Worm (Caenorhabditis elegans) whole organism, mixed stage, embryonic: ENCODE measurements around the gene F49C12.2.

Source experiments
- M03D4.4 ChIP-seq: sonication (generic microtip); optimal IDR thresholded peaks from 2 replicates; lab custom pipeline; 2017; ENCODE audit warnings: mild to moderate bottlenecking, missing genetic modification characterization, missing compliant biosample characterization
- bed-3 ChIP-seq: fragments of 200-800 bp; sonication (Bioruptor generic); optimal IDR thresholded peaks from 3 replicates; lab custom pipeline; 2018; ENCODE audit warnings: mild to moderate bottlenecking, missing genetic modification characterization, moderate library complexity, missing compliant biosample characterization
- blmp-1 ChIP-seq: fragments of 150-350 bp; optimal IDR thresholded peaks from 2 replicates; lab custom pipeline; 2014; ENCODE audit warnings: missing biosample characterization, missing genetic modification characterization
- ceh-39 ChIP-seq: fragments of 150-350 bp; optimal IDR thresholded peaks from 2 replicates; lab custom pipeline; 2014; ENCODE audit warnings: missing biosample characterization, missing genetic modification characterization
- ceh-43 ChIP-seq: fragments of 200-800 bp; sonication (Bioruptor generic); optimal IDR thresholded peaks from 2 replicates; lab custom pipeline; 2018; ENCODE audit warnings: mild to moderate bottlenecking, missing genetic modification characterization, moderate library complexity, missing compliant biosample characterization
- ceh-83 ChIP-seq: fragments of 200-800 bp; sonication (Bioruptor generic); optimal IDR thresholded peaks from 2 replicates; lab custom pipeline; 2018; ENCODE audit warnings: mild to moderate bottlenecking, missing genetic modification characterization, missing compliant biosample characterization
- ces-1 ChIP-seq: fragments of 150-350 bp; optimal IDR thresholded peaks from 2 replicates; lab custom pipeline; 2014; ENCODE audit warnings: missing biosample characterization, missing genetic modification reagents, missing genetic modification characterization
- cnd-1 ChIP-seq: fragments of 200-800 bp; sonication (Bioruptor generic); optimal IDR thresholded peaks from 2 replicates; lab custom pipeline; 2018; ENCODE audit warnings: mild to moderate bottlenecking, missing genetic modification characterization, missing compliant biosample characterization
- drap-1 ChIP-seq: fragments of 200-800 bp; sonication (Bioruptor generic); optimal IDR thresholded peaks from 3 replicates; lab custom pipeline; 2018; ENCODE audit warnings: mild to moderate bottlenecking, missing genetic modification characterization, missing compliant biosample characterization
- elt-1 ChIP-seq: sonication (generic microtip); optimal IDR thresholded peaks from 2 replicates; lab custom pipeline; 2017; ENCODE audit warnings: missing genetic modification characterization, mild to moderate bottlenecking, missing compliant biosample characterization, antibody characterized with exemption, moderate library complexity, borderline replicate concordance; ENCODE audit not compliant: insufficient read depth
- elt-3 ChIP-seq: fragments of 150-350 bp; optimal IDR thresholded peaks from 2 replicates; lab custom pipeline; 2014; ENCODE audit warnings: missing biosample characterization, missing genetic modification characterization
- hlh-1 ChIP-seq: fragments of 150-350 bp; optimal IDR thresholded peaks from 2 replicates; lab custom pipeline; 2014; ENCODE audit warnings: missing biosample characterization, missing genetic modification reagents, missing genetic modification characterization
- lin-32 ChIP-seq: fragments of 200-800 bp; sonication (Bioruptor generic); optimal IDR thresholded peaks from 2 replicates; lab custom pipeline; 2018; ENCODE audit warnings: mild to moderate bottlenecking, missing genetic modification characterization, missing compliant biosample characterization
- lsy-2 ChIP-seq: fragments of 150-350 bp; optimal IDR thresholded peaks from 2 replicates; lab custom pipeline; 2014; ENCODE audit warnings: missing biosample characterization, missing genetic modification characterization
- mab-5 ChIP-seq: fragments of 150-350 bp; optimal IDR thresholded peaks from 2 replicates; lab custom pipeline; 2014; ENCODE audit warnings: missing biosample characterization, missing genetic modification characterization
- mep-1 ChIP-seq: fragments of 150-350 bp; optimal IDR thresholded peaks from 2 replicates; lab custom pipeline; 2017; ENCODE audit warnings: missing biosample characterization, missing genetic modification reagents, missing genetic modification characterization, inconsistent platforms
- nhr-12 ChIP-seq: fragments of 150-350 bp; optimal IDR thresholded peaks from 2 replicates; lab custom pipeline; 2014; ENCODE audit warnings: missing biosample characterization, missing genetic modification characterization
- nhr-2 ChIP-seq: fragments of 150-350 bp; optimal IDR thresholded peaks from 2 replicates; lab custom pipeline; 2014; ENCODE audit warnings: missing biosample characterization, missing genetic modification characterization
- nhr-237 ChIP-seq: fragments of 150-350 bp; optimal IDR thresholded peaks from 2 replicates; lab custom pipeline; 2014; ENCODE audit warnings: missing biosample characterization, missing genetic modification characterization
- nhr-76 ChIP-seq: sonication (generic microtip); optimal IDR thresholded peaks from 2 replicates; lab custom pipeline; 2017; ENCODE audit warnings: missing biosample characterization, missing genetic modification characterization
- sem-2 ChIP-seq: fragments of 200-800 bp; sonication (Bioruptor generic); optimal IDR thresholded peaks from 2 replicates; lab custom pipeline; 2018; ENCODE audit warnings: mild to moderate bottlenecking, missing genetic modification characterization, missing compliant biosample characterization
- sptf-1 ChIP-seq: sonication (generic microtip); optimal IDR thresholded peaks from 2 replicates; lab custom pipeline; 2017; ENCODE audit warnings: mild to moderate bottlenecking, missing genetic modification characterization, moderate library complexity, missing compliant biosample characterization
- tbx-8 ChIP-seq: fragments of 200-800 bp; sonication (Bioruptor generic); optimal IDR thresholded peaks from 2 replicates; lab custom pipeline; 2018; ENCODE audit warnings: mild to moderate bottlenecking, missing genetic modification characterization, moderate library complexity, missing compliant biosample characterization
- unc-39 ChIP-seq: fragments of 150-350 bp; optimal IDR thresholded peaks from 2 replicates; lab custom pipeline; 2014; ENCODE audit warnings: missing biosample characterization, missing genetic modification characterization
- unc-62 ChIP-seq: fragments of 150-350 bp; optimal IDR thresholded peaks from 2 replicates; lab custom pipeline; 2014; ENCODE audit warnings: missing biosample characterization, missing genetic modification reagents, missing genetic modification characterization
- zip-8 ChIP-seq: fragments of 150-350 bp; optimal IDR thresholded peaks from 2 replicates; lab custom pipeline; 2014; ENCODE audit warnings: missing biosample characterization, missing genetic modification characterization
- ztf-11 ChIP-seq: fragments of 150-350 bp; optimal IDR thresholded peaks from 2 replicates; lab custom pipeline; 2014; ENCODE audit warnings: missing biosample characterization, missing genetic modification characterization

The F49C12.2 gene

DNA sequence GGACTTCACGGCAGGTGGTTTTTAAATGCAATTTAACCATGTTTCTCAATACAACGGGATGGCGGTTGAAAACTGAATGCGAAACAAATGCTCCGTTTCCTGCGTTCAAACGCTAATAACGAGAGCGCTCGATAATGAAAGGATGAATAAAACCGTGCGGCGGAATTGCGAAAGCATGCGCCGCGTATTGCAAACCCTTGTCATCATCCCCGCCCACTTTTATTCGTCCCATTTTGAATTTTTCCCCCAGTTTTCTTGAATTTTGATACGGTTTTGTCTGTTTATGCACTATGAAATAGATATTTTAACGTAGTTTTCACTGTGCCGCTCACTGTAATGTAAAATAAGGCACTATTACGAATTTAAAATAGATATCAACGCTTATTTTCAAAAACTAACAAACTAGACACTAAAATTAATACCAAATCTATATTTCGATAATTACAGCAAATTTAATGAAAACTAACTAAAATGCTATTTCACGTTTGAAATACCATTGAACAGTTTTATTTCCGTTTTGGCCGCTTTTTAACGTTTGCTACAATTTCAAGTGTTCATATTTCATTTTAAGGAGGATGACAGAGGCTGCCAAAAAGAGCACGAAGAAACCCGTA is 17.1 kb upstream of the F49C12.2 start, which contains the start of the genes F49C12.9 and rpn-7 (continued):
- TF ChIP-seq bed-3 (GFP tag; lab: Kevin White, UChicago) (peak; percentile 37), cnd-1 (tag; lab: Kevin White, UChicago) (peak; percentile 62), ceh-83 (GFP tag; lab: Kevin White, UChicago) (no peak), drap-1 (peak; percentile 73), lsy-2 (tag; lab: Kevin White, UChicago) (peak; percentile 37)

DNA sequence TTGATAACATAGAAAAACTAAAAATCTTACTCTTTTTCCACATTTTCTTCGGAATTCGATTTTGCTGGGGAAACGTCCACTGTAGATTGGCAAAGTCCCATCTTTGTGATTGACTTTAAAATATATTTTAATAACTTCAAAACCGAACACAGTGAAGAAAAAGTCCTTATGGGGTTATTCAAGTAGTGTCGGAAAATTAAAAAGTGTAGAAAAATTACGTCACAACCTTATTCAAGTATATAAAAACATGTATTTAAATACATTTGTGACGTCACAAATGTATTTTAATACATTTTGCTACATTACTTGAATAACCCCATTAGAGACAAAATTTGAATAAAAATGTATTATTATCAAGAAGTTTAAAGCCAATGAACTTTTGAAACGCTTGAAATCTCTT is 13.8 kb upstream of the F49C12.2 start, which contains the start of gene F49C12.7:
TSS of gene F49C12.7 (minus strand) at position 101 of the 400 bp plus-strand sequence.
- peak; percentile 89 for TF ChIP-seq zip-8 (tag; lab: Kevin White, UChicago)

DNA sequence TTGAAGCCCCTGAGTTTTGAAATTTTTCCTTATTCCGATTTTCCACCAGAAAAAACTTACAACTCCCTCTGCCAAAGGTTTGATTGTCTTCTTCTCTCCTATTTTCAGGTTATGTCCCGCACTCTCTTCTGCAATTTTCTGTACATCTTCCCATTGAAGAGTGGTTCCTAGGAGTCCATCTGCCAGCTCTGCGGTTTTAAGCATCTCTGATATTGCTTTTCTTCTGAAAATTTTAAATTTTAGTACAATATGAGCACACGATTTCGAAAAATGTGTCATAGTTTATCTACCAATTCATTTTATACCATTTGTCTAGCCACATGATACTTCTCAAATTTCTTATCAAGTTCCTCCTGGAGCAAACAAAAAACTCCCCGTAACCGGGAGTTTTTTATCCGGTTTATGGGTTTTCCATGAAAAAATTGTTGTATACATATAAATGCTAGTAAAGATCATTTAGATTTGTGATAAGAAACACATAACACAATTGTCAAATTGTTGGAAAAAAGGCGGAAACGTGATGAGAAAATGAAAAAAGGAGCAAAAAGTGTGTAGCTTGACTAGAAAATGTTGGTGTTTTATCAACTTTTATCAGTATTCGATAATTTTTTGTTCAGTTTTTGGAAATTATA is 12.0 kb upstream of the F49C12.2 start:
- TF ChIP-seq tbx-8 (no peak), elt-1 (tag; lab: Kevin White, UChicago) (no peak), ztf-11 (tag; lab: Kevin White, UChicago) (no peak), bed-3 (GFP tag; lab: Kevin White, UChicago) (no peak), sptf-1 (tag; lab: Kevin White, UChicago) (no peak), drap-1 (no peak), ceh-83 (GFP tag; lab: Kevin White, UChicago) (no peak), zip-8 (tag; lab: Kevin White, UChicago) (no peak), mab-5 (tag; lab: Kevin White, UChicago) (no peak), nhr-237 (tag; lab: Kevin White, UChicago) (no peak), ces-1 (GFP tag; lab: Kevin White, UChicago) (no peak), nhr-12 (tag; lab: Kevin White, UChicago) (no peak), ceh-43 (GFP tag; lab: Kevin White, UChicago) (no peak), mep-1 (tag; lab: Kevin White, UChicago) (no peak), nhr-76 (no peak), ceh-39 (no peak)

- TF ChIP-seq unc-39 (tag; lab: Kevin White, UChicago), result no peak
Measured at ce11 chrIV:9308975-9309374, 9.9 kb upstream of the F49C12.2 start, which contains the start of gene F49C12.6. Gene F49C12.6 (minus strand): TSS chrIV:9309075.

- TF ChIP-seq elt-3 (tag; lab: Kevin White, UChicago) (no peak), sptf-1 (tag; lab: Kevin White, UChicago) (no peak), ceh-43 (GFP tag; lab: Kevin White, UChicago) (no peak), lin-32 (GFP tag; lab: Kevin White, UChicago) (no peak), zip-8 (tag; lab: Kevin White, UChicago) (no peak), ceh-39 (no peak), elt-1 (tag; lab: Kevin White, UChicago) (no peak)
Measured at ce11 chrIV:9304617-9305016, 5.6 kb upstream of the F49C12.2 start, which contains the start of gene F49C12.5. Gene F49C12.5 (plus strand): TSS chrIV:9304917.

DNA sequence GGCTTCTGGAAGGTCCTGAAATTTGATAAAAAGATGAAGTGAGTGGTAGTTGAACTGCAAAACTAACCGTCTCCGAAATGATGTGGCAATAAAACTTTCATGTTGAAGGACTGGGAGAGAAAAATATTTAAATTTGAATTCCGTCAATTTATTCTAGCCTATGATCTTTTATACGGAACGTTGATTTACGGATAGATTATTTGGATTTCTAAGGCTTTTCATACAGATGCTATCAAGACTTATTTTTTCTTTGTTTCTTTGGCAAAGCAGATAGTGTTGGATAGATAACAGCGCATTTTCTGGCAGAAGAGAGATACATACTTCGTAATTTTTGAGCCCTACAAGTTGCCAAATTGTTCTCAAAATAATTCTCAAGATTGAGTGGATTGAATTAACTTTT is 4.9 kb upstream of the F49C12.2 start, which contains the start of gene F49C12.4:
TSS of gene F49C12.4 (minus strand) at position 101 of the 400 bp plus-strand sequence.
- TF ChIP-seq elt-1 (tag; lab: Kevin White, UChicago) (peak; percentile 61), cnd-1 (tag; lab: Kevin White, UChicago) (no peak)

DNA sequence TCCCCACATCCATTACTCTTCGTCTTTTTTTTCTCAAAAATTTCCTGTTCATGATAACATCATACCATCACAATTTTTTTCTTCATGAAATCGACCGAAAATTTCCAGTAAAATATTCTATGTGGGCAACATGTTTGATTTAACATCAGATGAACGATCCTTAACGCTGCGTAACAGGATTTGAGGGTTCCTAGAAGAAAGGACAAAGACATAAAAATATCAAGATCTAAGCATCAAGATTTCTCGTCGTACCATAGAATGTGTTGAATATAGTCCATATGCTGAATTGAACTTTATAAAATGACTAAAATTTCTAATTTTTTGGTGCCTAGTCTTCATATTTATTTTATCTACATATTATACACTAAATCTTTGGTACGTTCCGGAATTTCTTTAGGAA is 1.1 kb upstream of the F49C12.2 start, which contains the start of gene F49C12.3:
TSS of gene F49C12.3 (plus strand) at position 301 of the 400 bp plus-strand sequence.
- TF ChIP-seq ceh-83 (GFP tag; lab: Kevin White, UChicago) (no peak), ztf-11 (tag; lab: Kevin White, UChicago) (no peak), sem-2 (no peak), tbx-8 (no peak), hlh-1 (tag; lab: Kevin White, UChicago) (no peak), mab-5 (tag; lab: Kevin White, UChicago) (no peak), nhr-237 (tag; lab: Kevin White, UChicago) (no peak), blmp-1 (tag; lab: Kevin White, UChicago) (no peak), elt-3 (tag; lab: Kevin White, UChicago) (no peak), M03D4.4 (tag; lab: Kevin White, UChicago) (no peak), nhr-2 (tag; lab: Kevin White, UChicago) (no peak), unc-39 (tag; lab: Kevin White, UChicago) (no peak), unc-62 (GFP tag; lab: Kevin White, UChicago) (no peak)
